Worm (Caenorhabditis elegans): Measurements from ENCODE around the gene F22E5.23.
"Not testable (repeated sequence)": the region's sequence is repeated elsewhere in the genome, so short reads cannot be mapped to it uniquely, and the experiment has no call there.

The F22E5.23 gene

DNA sequence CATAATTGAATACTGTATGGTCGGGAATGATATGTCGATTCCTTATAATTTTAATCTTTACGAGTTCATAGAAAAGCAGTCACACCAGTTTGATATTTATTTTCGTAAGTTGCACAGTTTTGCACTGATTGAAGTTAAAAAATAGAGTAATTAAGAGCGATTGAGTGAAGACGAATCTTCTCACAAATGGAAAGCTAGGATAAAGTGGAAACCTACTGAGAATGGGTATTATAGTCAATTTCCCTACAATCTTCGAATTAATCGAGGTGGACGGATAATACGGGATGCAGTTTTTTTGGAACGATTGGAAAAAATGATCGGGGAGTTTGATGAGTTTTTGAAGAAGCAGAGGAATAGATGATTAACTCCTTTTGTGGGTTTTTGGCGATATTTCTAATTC, at the start of gene F22E5.23:
F22E5.23 (plus strand) TSS at position 301 of the 400 bp plus-strand sequence.
- TF ChIP-seq nhr-43 (tag; optimal IDR thresholded peaks at IDR 0.05; ENCODE audit: poor library complexity, severe bottlenecking), result no peak
- TF ChIP-seq zag-1 (tag; optimal IDR thresholded peaks at IDR 0.05), result no peak
- TF ChIP-seq lin-15B (tag; optimal IDR thresholded peaks at IDR 0.05), result no peak
- no peak for TF ChIP-seq hmg-11 (tag; optimal IDR thresholded peaks at IDR 0.05)
- TF ChIP-seq nhr-67 (tag; optimal IDR thresholded peaks at IDR 0.05), result no peak
- TF ChIP-seq nhr-11 (tag; optimal IDR thresholded peaks at IDR 0.05), result no peak
- TF ChIP-seq ceh-28 (tag; optimal IDR thresholded peaks at IDR 0.05), result no peak
- no peak for TF ChIP-seq pha-4 (tag; optimal IDR thresholded peaks at IDR 0.05)
- TF ChIP-seq fkh-10 (GFP tag; optimal IDR thresholded peaks at IDR 0.05), result no peak
- no peak for TF ChIP-seq pqm-1 (tag; optimal IDR thresholded peaks at IDR 0.05)
- no peak for TF ChIP-seq ceh-9 (tag; optimal IDR thresholded peaks at IDR 0.05)
- no peak for TF ChIP-seq nhr-77 (tag; optimal IDR thresholded peaks at IDR 0.05)
- TF ChIP-seq nhr-12 (tag; optimal IDR thresholded peaks at IDR 0.05), result no peak
- TF ChIP-seq ztf-4 (tag; optimal IDR thresholded peaks at IDR 0.05), result no peak
- TF ChIP-seq nhr-237 (tag; optimal IDR thresholded peaks at IDR 0.05), result no peak
- no peak for TF ChIP-seq R02D3.7 (tag; optimal IDR thresholded peaks at IDR 0.05)
- no peak for TF ChIP-seq nhr-28 (tag; optimal IDR thresholded peaks at IDR 0.05)
- TF ChIP-seq nfya-1 (tag; optimal IDR thresholded peaks at IDR 0.05; ENCODE audit: insufficient read depth), result no peak

DNA sequence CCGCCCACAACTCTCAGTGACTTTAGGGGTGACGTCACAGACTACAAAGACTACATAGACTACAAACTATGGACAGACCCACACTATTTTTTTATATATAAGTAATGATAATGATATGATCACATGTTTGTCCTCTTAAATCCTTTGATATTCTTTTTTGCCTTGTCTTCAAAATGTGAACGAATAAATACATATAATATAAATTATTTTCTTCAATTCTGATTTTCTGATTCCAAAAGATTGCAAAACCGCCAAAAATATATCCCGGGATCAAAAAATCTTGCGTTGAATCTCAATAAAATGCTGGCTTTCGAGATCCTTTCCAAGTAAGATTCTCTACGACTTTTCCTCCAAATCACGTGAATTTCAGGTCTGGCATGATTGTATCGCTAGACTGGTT, 40.9 kb upstream of the F22E5.23 start, which contains the start of gene F33H12.1:
F33H12.1 (plus strand) TSS at position 301 of the 400 bp plus-strand sequence.
- not testable (repeated sequence) for TF ChIP-seq ceh-28, fkh-2, egl-27 (tag; optimal IDR thresholded peaks at IDR 0.05)

DNA sequence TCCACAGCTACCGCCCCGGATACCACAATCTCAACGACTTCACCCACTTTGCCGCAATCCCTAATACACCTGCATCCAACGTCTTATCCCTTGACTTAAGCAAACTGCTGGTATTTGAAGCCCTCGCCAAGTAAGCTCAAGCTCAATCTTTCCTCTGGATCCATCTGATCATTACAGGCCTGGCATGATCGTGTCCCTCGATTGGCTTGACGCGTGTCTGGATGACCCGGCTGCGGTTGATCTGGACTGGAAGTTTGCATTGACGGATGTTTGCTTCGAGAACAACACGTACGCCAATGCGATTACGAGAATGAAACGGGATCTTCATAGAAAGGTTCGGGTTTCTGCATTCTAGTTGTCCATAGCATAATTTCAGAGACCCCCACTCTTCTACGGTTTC, 40.2 kb upstream of the F22E5.23 start:
- TF ChIP-seq skn-1 (tag; optimal IDR thresholded peaks at IDR 0.05) (no peak), ceh-9 (tag; optimal IDR thresholded peaks at IDR 0.05) (no peak), sea-2 (GFP tag; optimal IDR thresholded peaks at IDR 0.05) (no peak), mml-1 (tag; optimal IDR thresholded peaks at IDR 0.05) (no peak), nhr-11 (tag; optimal IDR thresholded peaks at IDR 0.05) (no peak), lin-39 (tag; optimal IDR thresholded peaks at IDR 0.05) (no peak), jun-1 (tag; optimal IDR thresholded peaks at IDR 0.05) (no peak), snpc-4 (tag; optimal IDR thresholded peaks at IDR 0.05) (no peak), R02D3.7 (tag; optimal IDR thresholded peaks at IDR 0.05) (no peak), fos-1 (tag; optimal IDR thresholded peaks at IDR 0.05) (no peak), tbx-2 (tag; optimal IDR thresholded peaks at IDR 0.05) (no peak), pha-4 (tag; optimal IDR thresholded peaks at IDR 0.05) (no peak)

DNA sequence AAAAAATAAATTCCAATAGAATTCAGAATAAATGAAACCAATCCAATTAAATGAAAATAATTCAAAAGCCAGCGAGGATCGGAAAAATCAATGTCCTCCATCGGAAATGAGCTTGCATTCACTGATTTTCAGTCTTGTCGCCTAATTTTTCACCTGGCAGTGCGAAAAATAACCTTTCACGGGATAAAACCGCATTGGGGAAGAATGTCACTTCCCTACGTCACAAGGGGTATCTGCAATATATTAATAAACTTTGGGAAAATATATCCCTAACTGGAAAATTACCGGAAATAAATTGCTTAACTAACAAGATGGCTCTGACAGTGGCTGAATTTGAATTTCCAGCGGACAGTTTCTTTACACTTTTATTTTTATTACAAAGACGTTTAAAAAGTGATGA, 35.8 kb upstream of the F22E5.23 start, which contains the start of gene sri-77:
sri-77 (minus strand) TSS at position 101 of the 400 bp plus-strand sequence.
- TF ChIP-seq elt-3 (tag; optimal IDR thresholded peaks at IDR 0.05) (no peak), nhr-23 (tag; optimal IDR thresholded peaks at IDR 0.05) (no peak), lin-15B (tag; optimal IDR thresholded peaks at IDR 0.05) (no peak), ceh-9 (tag; optimal IDR thresholded peaks at IDR 0.05) (no peak)

DNA sequence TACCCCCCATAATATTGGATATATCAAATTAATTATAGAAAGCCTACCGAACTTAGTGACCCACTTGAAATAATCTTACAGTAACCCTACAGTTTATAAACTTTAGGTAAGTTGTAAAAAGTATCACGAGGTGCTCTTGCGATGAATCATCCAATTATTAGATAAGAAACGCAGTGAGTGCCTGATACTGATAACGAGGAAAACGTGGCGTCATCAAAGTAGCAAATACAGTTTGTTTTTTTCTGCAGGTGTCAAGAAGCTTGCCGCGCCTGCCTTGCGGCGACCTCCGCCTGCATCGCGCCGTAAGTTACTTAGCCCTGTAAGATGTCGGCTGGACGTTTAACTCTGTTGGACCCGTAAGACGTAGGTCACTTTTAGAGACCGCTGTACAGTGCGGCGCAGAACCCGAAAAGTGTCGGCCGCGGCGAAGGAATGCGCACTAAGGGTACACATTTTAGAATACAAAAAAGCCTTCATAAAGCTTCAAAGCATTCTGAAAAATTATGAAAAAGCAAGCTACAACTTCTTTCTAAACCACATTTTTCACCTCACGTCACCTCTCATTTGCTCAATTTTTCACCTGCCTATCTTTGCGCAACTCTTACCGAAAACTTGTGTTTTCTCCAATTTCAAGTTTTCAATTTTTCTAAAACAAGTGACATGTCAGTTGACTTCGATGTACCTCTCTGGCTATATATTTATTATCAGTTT, 30.7 kb upstream of the F22E5.23 start, which contains the start of gene sri-38:
sri-38 (plus strand) TSS at position 661 of the 711 bp plus-strand sequence.
- TF ChIP-seq jun-1 (tag; optimal IDR thresholded peaks at IDR 0.05), result peak; percentile 55
- TF ChIP-seq ztf-11 (tag; optimal IDR thresholded peaks at IDR 0.05), result no peak
- TF ChIP-seq ceh-9 (tag; optimal IDR thresholded peaks at IDR 0.05), result no peak
- peak; percentile 96 for TF ChIP-seq elt-2 (tag; optimal IDR thresholded peaks at IDR 0.05)
- TF ChIP-seq pqm-1 (tag; optimal IDR thresholded peaks at IDR 0.05), result peak; percentile 73
- TF ChIP-seq fos-1 (tag; optimal IDR thresholded peaks at IDR 0.05), result peak; percentile 30

Data from whole organism, L3 larva.